Fruit fly (Drosophila melanogaster): Measurements from ENCODE around the gene loj.

DNA sequence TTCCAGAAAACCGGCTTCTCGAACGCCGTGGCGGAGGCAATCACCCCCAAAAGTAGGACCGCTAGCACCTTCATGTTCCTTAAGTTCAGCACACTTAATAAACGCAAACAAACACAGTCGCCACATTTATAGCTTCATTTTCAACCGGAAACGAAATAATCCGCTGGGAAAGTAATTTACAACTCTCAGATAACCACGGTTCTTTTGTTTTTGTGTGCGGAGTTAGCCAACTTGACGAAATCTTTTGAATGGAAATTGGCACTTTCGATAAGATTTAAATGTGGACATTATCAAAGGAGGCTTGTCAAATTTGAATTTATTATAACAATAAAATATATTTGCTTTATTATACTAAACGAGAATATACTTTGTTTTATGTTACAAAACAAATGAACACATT, 40.4 kb upstream of the loj start, which contains the start of gene Jon65Ai:
- no peak for TF ChIP-seq CTCF (optimal IDR thresholded peaks at IDR 0.05)
- TF ChIP-seq CG8478 (optimal IDR thresholded peaks at IDR 0.05): no peak
